Comparison of ENCODE assay signal across 4 worm cellular contexts in the genomic region with DNA sequence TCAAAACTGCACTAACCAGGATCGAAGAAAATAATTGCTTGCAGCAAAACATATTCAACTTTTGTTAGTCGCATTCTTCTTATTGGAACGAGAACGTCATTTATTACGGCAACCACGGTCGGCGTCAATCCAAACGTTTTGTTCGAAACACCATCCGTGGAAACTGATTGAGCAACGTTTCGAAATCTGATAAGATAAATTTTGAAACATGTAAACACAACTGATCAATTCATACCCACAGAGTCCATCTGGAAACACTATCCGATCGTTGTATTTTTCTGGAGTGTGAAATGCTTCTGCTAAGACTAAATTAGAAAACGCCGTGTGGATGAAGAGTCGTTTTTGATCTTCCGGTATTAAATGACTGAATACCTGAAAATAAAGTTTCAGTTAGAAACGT.
TF ChIP-seq lines count a peak whose summit lies in the region.

No protein-coding gene starts in this region.

TF ChIP-seq in whole organism, L2 larva, 48 proteins besides CTCF, POLR2A, EP300 and RAD21:
- TF ChIP-seq ama-1 (optimal IDR thresholded peaks at IDR 0.05; lab: Kevin White, UChicago): peak; percentile 37
- peak; percentile 33 for TF ChIP-seq nhr-129 (tag; optimal IDR thresholded peaks at IDR 0.05; lab: Kevin White, UChicago)
- TF ChIP-seq snpc-4 (tag; optimal IDR thresholded peaks at IDR 0.05; lab: Kevin White, UChicago): no peak

TF ChIP-seq in whole organism, L3 larva, 47 proteins besides CTCF, POLR2A, EP300 and RAD21:
- TF ChIP-seq ama-1 (optimal IDR thresholded peaks at IDR 0.05; lab: Kevin White, UChicago): peak; percentile 82
- no peak for TF ChIP-seq fkh-10 (GFP tag; optimal IDR thresholded peaks at IDR 0.05; lab: Kevin White, UChicago)
- no peak for TF ChIP-seq pha-4 (tag; optimal IDR thresholded peaks at IDR 0.05; lab: Kevin White, UChicago)
- no peak for TF ChIP-seq mdl-1 (tag; optimal IDR thresholded peaks at IDR 0.05; lab: Kevin White, UChicago)
- TF ChIP-seq elt-3 (tag; optimal IDR thresholded peaks at IDR 0.05; lab: Kevin White, UChicago): no peak
- no peak for TF ChIP-seq mml-1 (tag; optimal IDR thresholded peaks at IDR 0.05; lab: Kevin White, UChicago)
- no peak for TF ChIP-seq nhr-77 (tag; optimal IDR thresholded peaks at IDR 0.05; lab: Kevin White, UChicago)
TF ChIP-seq in whole organism, L3 larva: peak in this region for 1.

TF ChIP-seq in whole organism, L4 larva, 104 proteins besides CTCF, POLR2A, EP300 and RAD21:
- TF ChIP-seq nhr-48 (tag; optimal IDR thresholded peaks at IDR 0.05; lab: Kevin White, UChicago) (no peak), nhr-237 (tag; optimal IDR thresholded peaks at IDR 0.05; lab: Kevin White, UChicago) (no peak), aha-1 (tag; lab: Kevin White, UChicago) (peak; percentile 41), madf-5 (GFP tag; IDR thresholded peaks at IDR 0.05; lab: Robert Waterston, UW) (no peak), attf-4 (tag; optimal IDR thresholded peaks at IDR 0.05; lab: Kevin White, UChicago) (no peak), nhr-76 (tag; optimal IDR thresholded peaks at IDR 0.05; lab: Kevin White, UChicago) (no peak), D1046.2 (GFP tag; IDR thresholded peaks at IDR 0.05; lab: Robert Waterston, UW) (no peak), unc-62 (GFP tag; optimal IDR thresholded peaks at IDR 0.05 in 1 of 2; lab: Kevin White, UChicago) (peak in 1 of 2 experiments; percentile 35), unc-62 (tag; optimal IDR thresholded peaks at IDR 0.05; lab: Kevin White, UChicago) (no peak), nhr-6 (tag; optimal IDR thresholded peaks at IDR 0.05; lab: Kevin White, UChicago) (no peak), daf-19 (GFP tag; conservative IDR thresholded peaks at IDR 0.05; lab: Robert Waterston, UW) (no peak), mxl-2 (GFP tag; conservative IDR thresholded peaks at IDR 0.05; lab: Robert Waterston, UW) (0 out of 2 replicates have a peak, but pooled peaks have one; percentile 29), sdz-12 (GFP tag; optimal IDR thresholded peaks at IDR 0.05; lab: Kevin White, UChicago) (no peak), lin-13 (GFP tag; optimal IDR thresholded peaks at IDR 0.05; lab: Kevin White, UChicago) (no peak), F37D6.2 (tag; optimal IDR thresholded peaks at IDR 0.05; lab: Kevin White, UChicago) (no peak), ZK546.5 (tag; optimal IDR thresholded peaks at IDR 0.05; lab: Kevin White, UChicago) (no peak), hif-1 (tag; optimal IDR thresholded peaks at IDR 0.05; lab: Kevin White, UChicago) (no peak), madf-9 (GFP tag; conservative IDR thresholded peaks at IDR 0.05; lab: Robert Waterston, UW) (no peak), T26A8.4 (GFP tag; IDR thresholded peaks at IDR 0.05; lab: Robert Waterston, UW) (no peak; the same call in 1 of the 2 replicates), unc-39 (tag; optimal IDR thresholded peaks at IDR 0.05; lab: Kevin White, UChicago) (no peak), ceh-62 (tag; optimal IDR thresholded peaks at IDR 0.05; lab: Kevin White, UChicago) (no peak), F49E8.2 (tag; optimal IDR thresholded peaks at IDR 0.05; lab: Kevin White, UChicago; ENCODE audit: borderline replicate concordance) (no peak), jun-1 (tag; optimal IDR thresholded peaks at IDR 0.05; lab: Kevin White, UChicago) (no peak), hmg-1.1 (GFP tag; IDR thresholded peaks at IDR 0.05; lab: Robert Waterston, UW) (0 out of 2 replicates have a peak, but pooled peaks have one; percentile 20)
TF ChIP-seq in whole organism, L4 larva: peak in this region for 4.

TF ChIP-seq in whole organism, young adult, 124 proteins besides CTCF, POLR2A, EP300 and RAD21:
- TF ChIP-seq ama-1 (optimal IDR thresholded peaks at IDR 0.05; lab: Kevin White, UChicago) (peak; percentile 71), ama-1 (GFP tag; optimal IDR thresholded peaks at IDR 0.05; lab: Kevin White, UChicago) (no peak), hrde-1 (tag; optimal IDR thresholded peaks at IDR 0.05; lab: Kevin White, UChicago; ENCODE audit: borderline replicate concordance) (no peak)
